Fruit fly (Drosophila melanogaster) whole organism, embryonic: ENCODE results near the gene CG17744.

Experiments
- Aef1 ChIP-seq: fragments of 200-800 bp; sonication (Bioruptor generic); IDR thresholded peaks from 3 replicates; pipeline ENCODE4 v1.3.6; 2022; ENCODE audit warnings: missing biosample characterization, missing genetic modification characterization
- CG10209 ChIP-seq: fragments of 200-800 bp; sonication (Bioruptor generic); optimal IDR thresholded peaks from 3 replicates; lab custom pipeline; 2017; ENCODE audit warnings: missing biosample characterization, mild to moderate bottlenecking, missing genetic modification characterization, missing genetic modification reagents
- CG10366 ChIP-seq: fragments of 200-800 bp; sonication (Bioruptor generic); IDR thresholded peaks from 2 replicates; pipeline ENCODE4 v1.3.6; 2022; ENCODE audit warnings: missing biosample characterization, missing genetic modification characterization
- CG10565 ChIP-seq: fragments of 200-800 bp; sonication (Bioruptor generic); optimal IDR thresholded peaks from 3 replicates; lab custom pipeline; 2016; ENCODE audit warnings: missing biosample characterization, mild to moderate bottlenecking, missing genetic modification characterization
- CG10959 ChIP-seq: fragments of 200-800 bp; sonication (Bioruptor generic); IDR thresholded peaks from 2 replicates; pipeline ENCODE4 v1.3.6; 2022; ENCODE audit warnings: missing biosample characterization, missing genetic modification characterization
- CG12942 ChIP-seq: fragments of 200-800 bp; sonication (Bioruptor generic); optimal IDR thresholded peaks from 3 replicates; lab custom pipeline; 2016; ENCODE audit warnings: missing biosample characterization, missing genetic modification characterization
- CG13894 ChIP-seq: fragments of 200-800 bp; sonication (Bioruptor generic); optimal IDR thresholded peaks from 3 replicates; lab custom pipeline; 2018; ENCODE audit warnings: missing biosample characterization, mild to moderate bottlenecking, missing genetic modification characterization, moderate library complexity
- CG17359 ChIP-seq: fragments of 200-800 bp; sonication (Bioruptor generic); optimal IDR thresholded peaks from 3 replicates; lab custom pipeline; 2018; ENCODE audit warnings: missing biosample characterization, mild to moderate bottlenecking, missing genetic modification characterization, moderate library complexity
- CG17912 ChIP-seq: fragments of 200-800 bp; sonication (Bioruptor generic); optimal IDR thresholded peaks from 2 replicates; lab custom pipeline; 2018; ENCODE audit warnings: missing biosample characterization, mild to moderate bottlenecking, missing genetic modification characterization
- CG2116 ChIP-seq: fragments of 200-800 bp; sonication (Bioruptor generic); optimal IDR thresholded peaks from 3 replicates; lab custom pipeline; 2018; ENCODE audit warnings: missing biosample characterization, mild to moderate bottlenecking, missing genetic modification characterization
- CG31388 ChIP-seq: fragments of 200-800 bp; sonication (Bioruptor generic); optimal IDR thresholded peaks from 2 replicates; lab custom pipeline; 2016; ENCODE audit warnings: missing biosample characterization, missing genetic modification characterization
- CG34224 ChIP-seq: fragments of 200-800 bp; sonication (Bioruptor generic); IDR thresholded peaks from 3 replicates; pipeline ENCODE4 v1.3.6; 2022; ENCODE audit warnings: missing biosample characterization, missing genetic modification characterization; ENCODE audit not compliant: partially characterized antibody
- CG42726 ChIP-seq: fragments of 200-800 bp; sonication (Bioruptor generic); IDR thresholded peaks from 2 replicates; pipeline ENCODE4 v1.3.6; 2022; ENCODE audit warnings: missing biosample characterization, missing genetic modification characterization; ENCODE audit not compliant: partially characterized antibody
- CG6765 ChIP-seq: fragments of 200-800 bp; sonication (Bioruptor generic); optimal IDR thresholded peaks from 3 replicates; lab custom pipeline; 2017; ENCODE audit warnings: missing biosample characterization, mild to moderate bottlenecking, missing genetic modification characterization
- CG7357 ChIP-seq: fragments of 200-800 bp; sonication (Bioruptor generic); IDR thresholded peaks from 3 replicates; pipeline ENCODE4 v1.3.6; 2022; ENCODE audit warnings: missing biosample characterization, missing genetic modification characterization
- CG7786 ChIP-seq: fragments of 200-800 bp; sonication (Bioruptor generic); optimal IDR thresholded peaks from 2 replicates; lab custom pipeline; 2016; ENCODE audit warnings: missing biosample characterization, missing genetic modification characterization
- CG7928 ChIP-seq: fragments of 200-800 bp; sonication (Bioruptor generic); optimal IDR thresholded peaks from 2 replicates; lab custom pipeline; 2017; ENCODE audit warnings: missing biosample characterization, mild to moderate bottlenecking, missing genetic modification characterization
- CG8281 ChIP-seq: fragments of 200-800 bp; sonication (Bioruptor generic); optimal IDR thresholded peaks from 2 replicates; lab custom pipeline; 2018; ENCODE audit warnings: missing biosample characterization, mild to moderate bottlenecking, missing genetic modification characterization, moderate library complexity
- CG9876 ChIP-seq: fragments of 200-800 bp; sonication (Bioruptor generic); optimal IDR thresholded peaks from 2 replicates; lab custom pipeline; 2016; ENCODE audit warnings: missing biosample characterization, missing genetic modification characterization
- Dad ChIP-seq: fragments of 200-800 bp; sonication (Bioruptor generic); optimal IDR thresholded peaks from 3 replicates; lab custom pipeline; 2016; ENCODE audit warnings: missing biosample characterization, missing genetic modification characterization
- Dfd ChIP-seq, 2 experiments: fragments of >200 bp; optimal IDR thresholded peaks; 2 replicates each; lab custom pipeline; 2017; ENCODE audit warnings: missing biosample characterization in 2 of 2, missing genetic modification characterization in 2 of 2
- GATAe ChIP-seq: fragments of 200-800 bp; sonication (Bioruptor generic); conservative IDR thresholded peaks from 2 replicates; pipeline ENCODE4 v1.3.6; 2022; ENCODE audit warnings: missing biosample characterization, missing genetic modification characterization
- Gug ChIP-seq: fragments of 200-800 bp; sonication (Bioruptor generic); IDR thresholded peaks from 4 replicates; pipeline ENCODE4 v1.3.6; 2022; ENCODE audit warnings: missing biosample characterization, missing genetic modification characterization
- HLH3B ChIP-seq: fragments of 200-800 bp; sonication (Bioruptor generic); IDR thresholded peaks from 2 replicates; pipeline ENCODE4 v1.3.6; 2022; ENCODE audit warnings: missing biosample characterization, missing genetic modification characterization
- HLH54F ChIP-seq: fragments of 200-800 bp; sonication (Bioruptor generic); optimal IDR thresholded peaks from 3 replicates; lab custom pipeline; 2016; ENCODE audit warnings: missing biosample characterization, missing genetic modification characterization
- NC2β ChIP-seq: fragments of 200-800 bp; sonication (Bioruptor generic); optimal IDR thresholded peaks from 2 replicates; lab custom pipeline; 2016; ENCODE audit warnings: missing biosample characterization, missing genetic modification characterization
- Nf-YC ChIP-seq: fragments of 200-800 bp; optimal IDR thresholded peaks from 3 replicates; lab custom pipeline; 2019; ENCODE audit warnings: missing biosample characterization, mild to moderate bottlenecking, missing genetic modification characterization, moderate library complexity
- Taf1 ChIP-seq: fragments of 200-800 bp; sonication (Bioruptor generic); IDR thresholded peaks from 2 replicates; pipeline ENCODE4 v1.3.6; 2022; ENCODE audit warnings: missing biosample characterization, missing genetic modification characterization
- abd-A ChIP-seq: fragments of 200-800 bp; sonication (Bioruptor generic); optimal IDR thresholded peaks from 3 replicates; lab custom pipeline; 2019; ENCODE audit warnings: missing biosample characterization, mild to moderate bottlenecking, missing genetic modification characterization, moderate library complexity
- aop ChIP-seq: fragments of 200-800 bp; sonication (Bioruptor generic); IDR thresholded peaks from 2 replicates; pipeline ENCODE4 v1.3.6; 2022; ENCODE audit warnings: missing biosample characterization, missing genetic modification characterization
- bowl ChIP-seq: fragments of 200-800 bp; sonication (Bioruptor generic); IDR thresholded peaks from 2 replicates; pipeline ENCODE4 v1.3.6; 2022; ENCODE audit warnings: missing biosample characterization, missing genetic modification characterization
- cg ChIP-seq: fragments of 200-800 bp; sonication (Bioruptor generic); optimal IDR thresholded peaks from 3 replicates; lab custom pipeline; 2019; ENCODE audit warnings: missing biosample characterization, mild to moderate bottlenecking, missing genetic modification characterization, moderate library complexity
- chif ChIP-seq, 2 experiments: fragments of 200-800 bp; sonication (Bioruptor generic); optimal IDR thresholded peaks; 3 replicates each; lab custom pipeline; 2016; ENCODE audit warnings: missing biosample characterization in 2 of 2, missing genetic modification characterization in 2 of 2
- crc ChIP-seq: fragments of 200-800 bp; sonication (Bioruptor generic); optimal IDR thresholded peaks from 2 replicates; lab custom pipeline; 2016; ENCODE audit warnings: missing biosample characterization, missing genetic modification characterization
- danr ChIP-seq: fragments of 200-800 bp; sonication (Bioruptor generic); IDR thresholded peaks from 2 replicates; pipeline ENCODE4 v1.3.6; 2022; ENCODE audit warnings: missing biosample characterization, missing genetic modification characterization
- dmrt99B ChIP-seq: fragments of 200-800 bp; sonication (Bioruptor generic); optimal IDR thresholded peaks from 2 replicates; lab custom pipeline; 2018; ENCODE audit warnings: missing biosample characterization, mild to moderate bottlenecking, missing genetic modification characterization, moderate library complexity
- en ChIP-seq: fragments of 200-800 bp; sonication (Bioruptor generic); optimal IDR thresholded peaks from 2 replicates; lab custom pipeline; 2016; ENCODE audit warnings: missing biosample characterization, missing genetic modification characterization
- gfzf ChIP-seq: fragments of 200-800 bp; sonication (Bioruptor generic); optimal IDR thresholded peaks from 2 replicates; lab custom pipeline; 2016; ENCODE audit warnings: missing biosample characterization, mild to moderate bottlenecking, missing genetic modification characterization, moderate library complexity
- pfk ChIP-seq: fragments of 200-800 bp; sonication (Bioruptor generic); optimal IDR thresholded peaks from 2 replicates; lab custom pipeline; 2018; ENCODE audit warnings: missing biosample characterization, mild to moderate bottlenecking, missing genetic modification characterization, moderate library complexity
- phol ChIP-seq: fragments of 200-800 bp; sonication (Bioruptor generic); optimal IDR thresholded peaks from 3 replicates; lab custom pipeline; 2018; ENCODE audit warnings: missing biosample characterization, mild to moderate bottlenecking, missing genetic modification characterization, moderate library complexity
- prd ChIP-seq, 3 experiments: fragments of >200 bp in 2 of 3; fragments of 200-800 bp in 1 of 3; sonication (Bioruptor generic) in 1 of 3; optimal IDR thresholded peaks in 2 of 3; IDR thresholded peaks in 1 of 3; 2 replicates in 2 of 3; 3 replicates in 1 of 3; pipeline versions ENCODE4 v1.3.6 to Lab custom; 2017 to 2022; ENCODE audit warnings: missing biosample characterization in 1 of 3, missing genetic modification characterization in 1 of 3
- pzg ChIP-seq: fragments of 200-800 bp; sonication (Bioruptor generic); optimal IDR thresholded peaks from 3 replicates; lab custom pipeline; 2018; ENCODE audit warnings: missing biosample characterization, mild to moderate bottlenecking, missing genetic modification characterization, moderate library complexity
- rib ChIP-seq: fragments of 200-800 bp; sonication (Bioruptor generic); IDR thresholded peaks from 2 replicates; pipeline ENCODE4 v1.3.6; 2022; ENCODE audit warnings: missing biosample characterization, missing genetic modification characterization
- ro ChIP-seq: fragments of 200-800 bp; sonication (Bioruptor generic); IDR thresholded peaks from 2 replicates; pipeline ENCODE4 v1.3.6; 2022; ENCODE audit warnings: missing biosample characterization, missing genetic modification characterization
- sim ChIP-seq: fragments of 200-800 bp; sonication (Bioruptor generic); IDR thresholded peaks from 2 replicates; pipeline ENCODE4 v1.3.6; 2022; ENCODE audit warnings: missing biosample characterization, missing genetic modification characterization
- sqz ChIP-seq: fragments of 200-800 bp; sonication (Bioruptor generic); optimal IDR thresholded peaks from 3 replicates; lab custom pipeline; 2018; ENCODE audit warnings: missing biosample characterization, mild to moderate bottlenecking, missing genetic modification characterization
- stwl ChIP-seq: fragments of 200-800 bp; sonication (Bioruptor generic); optimal IDR thresholded peaks from 3 replicates; lab custom pipeline; 2018; ENCODE audit warnings: missing biosample characterization, mild to moderate bottlenecking, missing genetic modification characterization, moderate library complexity
- vvl ChIP-seq: fragments of 200-800 bp; sonication (Bioruptor generic); IDR thresholded peaks from 2 replicates; pipeline ENCODE4 v1.3.6; 2022; ENCODE audit warnings: missing biosample characterization, missing genetic modification characterization
- zen ChIP-seq: fragments of 200-800 bp; sonication (Bioruptor generic); optimal IDR thresholded peaks from 3 replicates; lab custom pipeline; 2018; ENCODE audit warnings: missing biosample characterization, mild to moderate bottlenecking, missing genetic modification characterization, moderate library complexity
- zfh1 ChIP-seq: fragments of 200-800 bp; sonication (Bioruptor generic); IDR thresholded peaks from 3 replicates; pipeline ENCODE4 v1.3.6; 2022; ENCODE audit warnings: missing biosample characterization, missing genetic modification characterization

Gene CG17744

dm6 chr3L:7013568-7014305 is 12.9 kb downstream of the CG17744 start (continued):
- TF ChIP-seq en (GFP tag; lab: Kevin White, UChicago): no peak
- no peak for TF ChIP-seq cg (GFP tag; lab: Kevin White, UChicago)
- no peak for TF ChIP-seq prd (optimal IDR thresholded peaks at IDR 0.05; lab: Kevin White, UChicago)
- TF ChIP-seq prd (GFP tag; IDR thresholded peaks at IDR 0.05; lab: Robert Waterston, UW): peak; percentile 55
- no peak for TF ChIP-seq pfk (GFP tag; lab: Kevin White, UChicago)
- no peak for TF ChIP-seq CG7786
- TF ChIP-seq CG2116 (GFP tag; lab: Kevin White, UChicago): no peak
- no peak for TF ChIP-seq CG10959 (GFP tag; lab: Robert Waterston, UW)
- TF ChIP-seq CG7928: no peak
- TF ChIP-seq aop: no peak
- peak; percentile 23 for TF ChIP-seq abd-A (tag; lab: Kevin White, UChicago)
- no peak for TF ChIP-seq crc (GFP tag; lab: Kevin White, UChicago)
- no peak for TF ChIP-seq gfzf
- TF ChIP-seq CG31388 (GFP tag; lab: Kevin White, UChicago): no peak
- 0 out of 3 replicates have a peak, but pooled peaks have one; percentile 9 for TF ChIP-seq Aef1 (GFP tag; lab: Robert Waterston, UW)
- TF ChIP-seq Taf1 (GFP tag; lab: Robert Waterston, UW): peak; percentile 41; the same call in 1 of the 2 replicates
- TF ChIP-seq dmrt99B (tag; lab: Kevin White, UChicago): peak; percentile 25
- TF ChIP-seq CG17359 (tag; lab: Kevin White, UChicago): peak; percentile 27
- no peak for TF ChIP-seq sqz (GFP tag; lab: Kevin White, UChicago)
- peak; percentile 49; the same call in 1 of the 2 replicates for TF ChIP-seq vvl (GFP tag; lab: Robert Waterston, UW)
- TF ChIP-seq CG10565 (GFP tag; lab: Kevin White, UChicago): no peak
- peak; percentile 59 for TF ChIP-seq CG10366 (GFP tag; lab: Robert Waterston, UW)
- peak; percentile 9; the same call in 1 of the 4 replicates for TF ChIP-seq Gug (GFP tag; lab: Robert Waterston, UW)
- no peak for TF ChIP-seq ro (GFP tag; lab: Robert Waterston, UW)
- TF ChIP-seq sim: no peak
- no peak for TF ChIP-seq HLH54F
- TF ChIP-seq CG10209 (GFP tag; lab: Kevin White, UChicago): peak; percentile 24
- no peak for TF ChIP-seq rib (GFP tag; lab: Robert Waterston, UW)
- no peak for TF ChIP-seq CG8281
- no peak for TF ChIP-seq CG42726 (GFP tag; lab: Robert Waterston, UW)
- no peak for TF ChIP-seq chif (GFP tag; optimal IDR thresholded peaks at IDR 0.05; lab: Kevin White, UChicago)
- no peak for TF ChIP-seq Dfd (GFP tag; optimal IDR thresholded peaks at IDR 0.05; lab: Kevin White, UChicago)
- no peak for TF ChIP-seq Dad
- no peak for TF ChIP-seq CG12942 (GFP tag; lab: Kevin White, UChicago)
- TF ChIP-seq CG6765 (GFP tag; lab: Kevin White, UChicago): no peak
- no peak for TF ChIP-seq Nf-YC (tag; lab: Kevin White, UChicago)
- TF ChIP-seq CG7357 (GFP tag; lab: Robert Waterston, UW): no peak
- TF ChIP-seq zen (tag; lab: Kevin White, UChicago): no peak
- TF ChIP-seq CG13894: peak; percentile 31
- no peak for TF ChIP-seq HLH3B (GFP tag; lab: Robert Waterston, UW)
- no peak for TF ChIP-seq CG34224 (GFP tag; lab: Robert Waterston, UW)
- no peak for TF ChIP-seq danr (GFP tag; lab: Robert Waterston, UW)
- TF ChIP-seq phol (tag; lab: Kevin White, UChicago): no peak
- TF ChIP-seq stwl (tag; lab: Kevin White, UChicago): no peak
- no peak for TF ChIP-seq CG17912 (GFP tag; lab: Kevin White, UChicago)
- TF ChIP-seq GATAe (GFP tag; lab: Robert Waterston, UW): no peak
- no peak for TF ChIP-seq pzg (GFP tag; lab: Kevin White, UChicago)
- peak; percentile 53; the same call in 1 of the 3 replicates for TF ChIP-seq zfh1
- TF ChIP-seq NC2β (GFP tag; lab: Kevin White, UChicago): no peak
- no peak for TF ChIP-seq CG9876
- no peak for TF ChIP-seq bowl (GFP tag; lab: Robert Waterston, UW)
